Worm (Caenorhabditis elegans): Measurements from ENCODE around the gene nhr-181.

nhr-181 gene

ce11 chrV:4120629-4121028, 25.8 kb downstream of the nhr-181 start, which contains the start of gene T05B4.10:
T05B4.10 (minus strand) TSS chrV:4120729.
- TF ChIP-seq aha-1 (tag): no peak
- TF ChIP-seq dpl-1 (GFP tag; optimal IDR thresholded peaks at IDR 0.05): no peak
- no peak for TF ChIP-seq ceh-44 (GFP tag; IDR thresholded peaks at IDR 0.05)
- TF ChIP-seq set-16 (GFP tag; IDR thresholded peaks at IDR 0.05): no peak
- TF ChIP-seq hlh-11 (tag; optimal IDR thresholded peaks at IDR 0.05): no peak
- TF ChIP-seq lin-29 (GFP tag; IDR thresholded peaks at IDR 0.05): no peak
- no peak for TF ChIP-seq daf-8 (GFP tag; IDR thresholded peaks at IDR 0.05)
- no peak for TF ChIP-seq R02D3.7 (tag; optimal IDR thresholded peaks at IDR 0.05)
- no peak for TF ChIP-seq ZK546.5 (tag; optimal IDR thresholded peaks at IDR 0.05)
- no peak for TF ChIP-seq ztf-7 (tag; optimal IDR thresholded peaks at IDR 0.05)
- TF ChIP-seq jun-1 (tag; optimal IDR thresholded peaks at IDR 0.05): no peak
- no peak for TF ChIP-seq zip-2 (tag; optimal IDR thresholded peaks at IDR 0.05)
- no peak for TF ChIP-seq nhr-28 (tag; optimal IDR thresholded peaks at IDR 0.05)
- no peak for TF ChIP-seq nhr-77 (tag; optimal IDR thresholded peaks at IDR 0.05)
- no peak for TF ChIP-seq Y105C5A.15 (GFP tag; IDR thresholded peaks at IDR 0.05)
- no peak for TF ChIP-seq daf-12 (tag; optimal IDR thresholded peaks at IDR 0.05)
- TF ChIP-seq ceh-28 (tag; optimal IDR thresholded peaks at IDR 0.05): no peak
- TF ChIP-seq spr-1 (tag; optimal IDR thresholded peaks at IDR 0.05): no peak
- TF ChIP-seq mxl-2 (GFP tag; conservative IDR thresholded peaks at IDR 0.05): no peak

- TF ChIP-seq Y48G9A.11 (GFP tag; IDR thresholded peaks at IDR 0.05) (no peak), ZK546.5 (tag; optimal IDR thresholded peaks at IDR 0.05) (no peak), Y105C5A.15 (GFP tag; IDR thresholded peaks at IDR 0.05) (no peak), unc-39 (tag; optimal IDR thresholded peaks at IDR 0.05) (no peak), nhr-11 (tag; optimal IDR thresholded peaks at IDR 0.05) (no peak), arid-1 (GFP tag; conservative IDR thresholded peaks at IDR 0.05) (no peak), ceh-82 (tag; optimal IDR thresholded peaks at IDR 0.05) (no peak), nhr-41 (GFP tag; IDR thresholded peaks at IDR 0.05) (no peak), lim-7 (GFP tag; IDR thresholded peaks at IDR 0.05) (no peak), lsy-2 (tag; optimal IDR thresholded peaks at IDR 0.05) (no peak), daf-8 (GFP tag; IDR thresholded peaks at IDR 0.05) (no peak), lin-1 (GFP tag; IDR thresholded peaks at IDR 0.05) (no peak), lin-15B (tag; optimal IDR thresholded peaks at IDR 0.05) (no peak)
Measured at ce11 chrV:4122415-4122814, 27.6 kb downstream of the nhr-181 start, which contains the start of gene phat-5. phat-5 (minus strand) TSS chrV:4122515.

- TF ChIP-seq set-16 (GFP tag; IDR thresholded peaks at IDR 0.05): peak; percentile 68
- TF ChIP-seq ceh-82 (tag; optimal IDR thresholded peaks at IDR 0.05): no peak
Measured at ce11 chrV:4125552-4126084, 30.8 kb downstream of the nhr-181 start, which contains the start of gene T05B4.12. T05B4.12 (minus strand) TSS chrV:4126034.

- no peak for TF ChIP-seq zfp-2 (tag; optimal IDR thresholded peaks at IDR 0.05)
- TF ChIP-seq F37D6.2 (tag; optimal IDR thresholded peaks at IDR 0.05): no peak
- no peak for TF ChIP-seq F49E8.2 (tag; optimal IDR thresholded peaks at IDR 0.05; ENCODE audit: borderline replicate concordance)
- TF ChIP-seq F10B5.3 (tag; optimal IDR thresholded peaks at IDR 0.05): no peak
Measured at ce11 chrV:4127435-4127834, 32.6 kb downstream of the nhr-181 start, which contains the start of gene T05B4.13. T05B4.13 (minus strand) TSS chrV:4127535.

ce11 chrV:4129604-4130003, 34.8 kb downstream of the nhr-181 start, which contains the start of gene phat-4:
phat-4 (plus strand) TSS chrV:4129904.
- TF ChIP-seq madf-9 (GFP tag; conservative IDR thresholded peaks at IDR 0.05): no peak
- TF ChIP-seq tag-97 (GFP tag; IDR thresholded peaks at IDR 0.05): no peak
- TF ChIP-seq nhr-77 (tag; optimal IDR thresholded peaks at IDR 0.05): no peak

Measured in whole organism, L4 larva.